Worm (Caenorhabditis elegans): ENCODE results near the gene mec-5.

mec-5 gene

DNA sequence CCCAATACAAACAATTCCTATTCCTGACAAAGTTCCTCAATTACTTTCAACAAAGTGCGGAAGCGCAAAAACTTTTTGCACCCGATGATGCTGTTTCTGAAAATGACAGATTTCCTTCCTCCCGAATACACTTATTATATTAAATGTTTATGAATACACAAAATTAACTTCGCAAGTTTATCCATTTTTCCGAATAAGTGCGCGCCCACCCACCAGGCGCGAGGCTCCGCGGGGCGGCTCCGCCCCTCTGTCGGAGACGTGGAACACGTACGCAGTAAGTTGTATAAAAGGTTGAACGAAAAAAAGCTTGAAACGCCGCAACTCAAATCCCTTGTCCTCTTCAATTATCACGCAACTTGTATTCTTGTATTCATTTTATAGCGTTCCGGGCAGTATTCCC, 15.0 kb downstream of the mec-5 start, which contains the start of gene C09G1.5:
Gene C09G1.5 (plus strand): TSS at position 301 of the 400 bp plus-strand sequence.
- no peak for TF ChIP-seq unc-62 (GFP tag; optimal IDR thresholded peaks at IDR 0.05)

DNA sequence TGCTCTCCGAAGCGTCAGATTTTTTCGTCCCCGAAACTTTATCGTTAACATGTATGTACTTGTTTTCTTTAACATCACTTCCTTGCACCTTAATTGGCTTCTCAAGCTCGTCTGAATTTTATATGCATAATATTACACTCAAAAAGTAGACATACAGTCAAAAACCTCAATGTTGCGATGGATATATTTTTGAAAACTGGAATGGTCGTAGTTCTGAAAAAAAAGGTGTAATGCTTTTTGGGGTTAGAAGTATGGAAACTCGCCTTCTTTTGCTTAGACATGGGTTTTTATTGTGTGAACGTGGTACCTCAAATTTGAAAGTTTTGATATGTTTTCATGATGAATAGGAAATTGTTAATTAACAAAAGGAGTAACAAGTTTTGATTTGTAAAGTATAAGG, 38.8 kb downstream of the mec-5 start, which contains the start of gene C09G1.2:
Gene C09G1.2 (minus strand): TSS at position 101 of the 400 bp plus-strand sequence.
- no peak for TF ChIP-seq unc-62 (GFP tag; optimal IDR thresholded peaks at IDR 0.05)

DNA sequence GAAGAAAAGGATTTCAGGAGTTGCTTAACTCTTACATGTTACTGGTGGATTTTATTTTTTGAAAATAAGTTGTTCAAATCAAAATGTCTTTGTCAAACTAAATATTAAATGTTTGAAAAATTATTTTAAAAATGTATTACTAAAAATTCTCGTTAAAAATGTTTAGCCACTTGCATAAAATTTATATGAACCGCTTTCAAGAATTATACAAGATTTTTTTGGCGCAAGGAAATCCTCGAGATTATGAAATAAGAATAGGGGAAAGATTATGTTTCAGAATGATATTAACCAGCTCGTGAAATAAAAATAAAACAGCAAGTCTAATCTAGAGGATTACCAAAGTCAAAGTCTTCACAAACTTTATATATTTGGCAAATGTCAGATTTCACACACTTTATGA, 39.5 kb downstream of the mec-5 start:
- TF ChIP-seq unc-62 (GFP tag; optimal IDR thresholded peaks at IDR 0.05) = no peak

DNA sequence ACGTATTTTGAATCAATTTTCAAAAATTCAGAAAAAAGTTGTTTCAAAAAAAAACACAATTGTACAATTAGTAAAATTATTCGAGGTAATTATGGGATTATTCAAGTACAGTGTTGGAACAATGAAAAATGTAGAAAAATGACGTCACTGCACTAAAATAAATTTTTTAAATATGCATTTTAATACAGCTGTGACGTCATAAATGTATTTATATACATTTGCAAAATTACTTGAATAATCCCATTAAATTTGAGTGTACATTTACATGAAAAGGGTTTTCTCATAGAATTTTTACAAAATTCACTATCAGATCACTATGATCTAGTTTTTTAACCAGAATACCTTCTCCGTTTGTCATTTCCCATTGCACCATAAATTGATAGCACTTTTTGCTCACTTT, 44.8 kb downstream of the mec-5 start:
- no peak for TF ChIP-seq unc-62 (GFP tag; optimal IDR thresholded peaks at IDR 0.05)

DNA sequence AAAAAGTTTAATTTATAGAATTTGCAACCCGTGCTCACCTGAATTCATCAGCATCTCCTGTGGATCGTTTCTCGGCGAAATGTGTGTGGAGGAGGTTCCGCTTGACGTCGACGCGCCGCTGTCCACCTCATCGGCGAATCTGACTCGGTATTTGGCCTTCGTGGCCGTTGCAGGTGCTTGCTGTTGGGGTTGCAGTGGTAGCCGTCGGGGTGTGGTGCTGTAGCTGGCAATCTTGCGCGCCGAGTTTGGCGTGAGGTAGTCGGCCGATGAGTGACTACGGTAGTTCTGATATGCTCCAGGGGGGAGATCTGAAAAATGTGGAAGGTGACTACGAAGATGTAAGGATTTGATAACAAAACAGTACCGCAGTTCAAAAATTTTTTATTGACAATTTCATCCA, 49.0 kb downstream of the mec-5 start:
- TF ChIP-seq unc-62 (GFP tag; optimal IDR thresholded peaks at IDR 0.05) = no peak

DNA sequence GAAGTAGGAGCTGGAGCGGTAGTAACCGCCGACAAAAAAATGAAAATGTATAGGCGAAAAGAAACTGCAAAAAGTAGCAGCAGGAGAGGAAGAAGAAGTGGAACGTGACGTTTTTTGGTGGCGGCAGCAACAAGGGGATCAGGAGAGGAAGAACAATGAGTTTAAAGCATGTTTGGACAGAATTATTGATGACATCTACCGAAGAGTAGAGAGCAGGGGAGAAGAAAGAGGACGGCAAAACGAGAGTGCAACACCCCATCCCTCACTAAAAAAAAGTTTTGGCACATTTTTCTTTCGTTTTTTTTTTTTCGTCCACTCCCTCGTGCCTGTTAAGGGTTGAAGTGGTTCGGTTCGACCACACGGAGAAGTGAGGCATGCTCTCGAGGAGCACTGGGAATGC, 50.1 kb downstream of the mec-5 start:
- no peak for TF ChIP-seq unc-62 (GFP tag; optimal IDR thresholded peaks at IDR 0.05)

DNA sequence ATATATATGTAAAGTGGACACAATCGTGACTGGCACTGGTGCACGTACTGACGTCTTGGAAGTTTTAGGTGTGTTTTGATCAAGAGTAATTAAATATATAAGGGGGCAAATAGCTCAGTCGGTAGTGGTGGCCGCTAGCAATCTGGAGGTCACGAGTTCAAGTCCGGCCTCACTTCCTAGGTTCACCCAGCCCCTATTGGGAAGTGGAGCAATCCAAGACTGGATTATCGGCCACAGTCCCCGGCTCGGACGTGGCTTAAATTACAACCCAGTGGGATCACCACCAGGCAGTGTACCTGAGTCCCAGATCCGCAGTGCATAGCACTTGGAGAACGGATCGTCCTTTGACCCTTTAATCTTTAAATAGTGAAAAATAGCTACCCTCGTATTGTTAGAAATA, 53.3 kb downstream of the mec-5 start:
- TF ChIP-seq unc-62 (GFP tag; optimal IDR thresholded peaks at IDR 0.05) = no peak

DNA sequence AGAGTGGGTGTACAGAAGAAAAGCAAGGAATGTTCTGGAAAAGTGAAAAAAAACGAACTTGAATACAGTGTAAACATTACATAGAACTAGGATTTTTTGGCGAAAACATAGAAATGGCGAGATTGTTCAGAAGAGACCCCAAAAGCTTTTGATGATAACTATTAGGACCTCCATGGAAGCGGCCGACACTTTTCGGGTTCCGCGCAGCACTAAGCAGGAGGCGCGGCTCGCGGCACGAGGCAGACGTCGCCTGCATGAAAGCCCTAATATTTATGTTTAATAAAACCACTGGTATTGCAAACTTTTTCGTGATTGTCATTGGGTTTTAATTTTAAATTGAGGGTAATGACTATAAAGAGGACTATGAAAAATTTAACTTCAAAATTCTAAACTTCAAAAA, 54.1 kb downstream of the mec-5 start:
- TF ChIP-seq unc-62 (GFP tag; optimal IDR thresholded peaks at IDR 0.05) = no peak
